Worm (Caenorhabditis elegans): ENCODE measurements around the gene ugt-50.

ce11 chrX:12677113-12677512 lies 14.3 kb upstream of the ugt-50 start:
- TF ChIP-seq pha-4 (tag; optimal IDR thresholded peaks at IDR 0.05) (no peak), pqm-1 (tag; optimal IDR thresholded peaks at IDR 0.05) (no peak), hlh-8 (tag; optimal IDR thresholded peaks at IDR 0.05) (no peak), pag-3 (tag; optimal IDR thresholded peaks at IDR 0.05; ENCODE audit: borderline replicate concordance) (no peak), unc-86 (tag; optimal IDR thresholded peaks at IDR 0.05) (no peak), ceh-22 (tag; optimal IDR thresholded peaks at IDR 0.05) (no peak), hlh-30 (tag; optimal IDR thresholded peaks at IDR 0.05; ENCODE audit: insufficient read depth) (no peak), elt-4 (tag; optimal IDR thresholded peaks at IDR 0.05) (no peak), dmd-4 (tag; optimal IDR thresholded peaks at IDR 0.05; ENCODE audit: borderline replicate concordance) (no peak), pha-2 (tag; optimal IDR thresholded peaks at IDR 0.05) (no peak), ceh-19 (GFP tag; optimal IDR thresholded peaks at IDR 0.05) (no peak), npax-4 (tag; optimal IDR thresholded peaks at IDR 0.05) (no peak)

All from whole organism, late embryonic.